Worm (Caenorhabditis elegans) whole organism, L1 larva: ENCODE results near the gene zipt-16.

Source experiments
- C04F5.9 ChIP-seq: sonication (generic microtip); optimal IDR thresholded peaks from 2 replicates; lab custom pipeline; 2016; ENCODE audit warnings: missing genetic modification characterization, missing compliant biosample characterization
- F16B12.6 ChIP-seq: fragments of 150-350 bp; optimal IDR thresholded peaks from 2 replicates; lab custom pipeline; 2014; ENCODE audit warnings: missing biosample characterization, missing genetic modification characterization
- ama-1 ChIP-seq: fragments of 150-350 bp; optimal IDR thresholded peaks from 2 replicates; lab custom pipeline; 2014
- blmp-1 ChIP-seq: fragments of 150-350 bp; optimal IDR thresholded peaks from 2 replicates; lab custom pipeline; 2014; ENCODE audit warnings: missing biosample characterization, missing genetic modification characterization
- ceh-8 ChIP-seq: fragments of 200-800 bp; sonication (Bioruptor generic); optimal IDR thresholded peaks from 2 replicates; lab custom pipeline; 2018; ENCODE audit warnings: mild to moderate bottlenecking, missing genetic modification characterization, moderate library complexity, missing compliant biosample characterization
- ceh-82 ChIP-seq, 3 experiments: fragments of 150-350 bp in 1 of 3; sonication (generic microtip) in 2 of 3; optimal IDR thresholded peaks; 2 replicates each; lab custom pipeline; 2014 to 2017; ENCODE audit warnings: missing biosample characterization in 3 of 3, missing genetic modification characterization in 3 of 3
- ceh-88 ChIP-seq: fragments of 200-800 bp; sonication (Bioruptor generic); IDR thresholded peaks from 2 replicates; pipeline ENCODE4 v1.3.6; 2022; ENCODE audit warnings: missing genetic modification characterization, missing compliant biosample characterization
- ces-1 ChIP-seq: fragments of 150-350 bp; optimal IDR thresholded peaks from 2 replicates; lab custom pipeline; 2014; ENCODE audit warnings: missing biosample characterization, missing genetic modification reagents, missing genetic modification characterization
- dpl-1 ChIP-seq, 3 experiments: fragments of 150-350 bp in 2 of 3; sonication (generic microtip) in 1 of 3; optimal IDR thresholded peaks; 2 replicates each; lab custom pipeline; 2014 to 2017; ENCODE audit warnings: missing biosample characterization in 3 of 3, missing genetic modification characterization in 3 of 3, missing genetic modification reagents in 3 of 3
- efl-1 ChIP-seq, 4 experiments: fragments of 150-350 bp; optimal IDR thresholded peaks in 3 of 4; peaks in 1 of 4; 1 replicate in 1 of 4; 2 replicates in 3 of 4; lab custom pipeline; 2014; ENCODE audit warnings: missing biosample characterization in 2 of 4, missing genetic modification characterization in 2 of 4, missing genetic modification reagents in 2 of 4
- efl-3 ChIP-seq: fragments of 200-800 bp; sonication (Bioruptor generic); optimal IDR thresholded peaks from 2 replicates; lab custom pipeline; 2018; ENCODE audit warnings: mild to moderate bottlenecking, missing genetic modification characterization, missing compliant biosample characterization
- egl-13 ChIP-seq: sonication (generic microtip); optimal IDR thresholded peaks from 2 replicates; lab custom pipeline; 2016; ENCODE audit warnings: missing genotype, missing genetic modification reagents, missing genetic modification characterization, missing compliant biosample characterization
- fkh-10 ChIP-seq: sonication (generic microtip); optimal IDR thresholded peaks from 2 replicates; lab custom pipeline; 2017; ENCODE audit warnings: missing biosample characterization, missing genetic modification reagents, missing genetic modification characterization
- fkh-8 ChIP-seq: sonication (generic microtip); optimal IDR thresholded peaks from 2 replicates; lab custom pipeline; 2016; ENCODE audit warnings: mild to moderate bottlenecking, missing genetic modification characterization, missing compliant biosample characterization
- fos-1 ChIP-seq: fragments of 150-350 bp; optimal IDR thresholded peaks from 2 replicates; lab custom pipeline; 2014; ENCODE audit warnings: missing biosample characterization, missing genetic modification characterization
- grh-1 ChIP-seq: fragments of 200-800 bp; sonication (Bioruptor generic); IDR thresholded peaks from 2 replicates; pipeline ENCODE4 v1.3.6; 2022; ENCODE audit warnings: missing genetic modification reagents, missing genetic modification characterization, missing compliant biosample characterization
- irx-1 ChIP-seq: sonication (generic microtip); optimal IDR thresholded peaks from 2 replicates; lab custom pipeline; 2016; ENCODE audit warnings: missing genetic modification characterization, missing compliant biosample characterization
- jun-1 ChIP-seq: fragments of 150-350 bp; optimal IDR thresholded peaks from 2 replicates; lab custom pipeline; 2014; ENCODE audit warnings: missing biosample characterization, missing genetic modification reagents, missing genetic modification characterization
- lin-13 ChIP-seq: fragments of 150-350 bp; optimal IDR thresholded peaks from 2 replicates; lab custom pipeline; 2014; ENCODE audit warnings: missing biosample characterization, missing genetic modification reagents, missing genetic modification characterization
- lin-14 ChIP-seq: fragments of 200-800 bp; sonication (Bioruptor generic); optimal IDR thresholded peaks from 2 replicates; lab custom pipeline; 2018; ENCODE audit warnings: mild to moderate bottlenecking, missing genetic modification characterization, moderate library complexity, missing compliant biosample characterization
- lir-3 ChIP-seq: sonication (generic microtip); optimal IDR thresholded peaks from 2 replicates; lab custom pipeline; 2016; ENCODE audit warnings: mild to moderate bottlenecking, missing genetic modification characterization, moderate library complexity, missing compliant biosample characterization; ENCODE audit not compliant: poor library complexity
- lsy-2 ChIP-seq, 2 experiments: fragments of 150-350 bp; optimal IDR thresholded peaks; 2 replicates each; lab custom pipeline; 2014; ENCODE audit warnings: missing biosample characterization in 2 of 2, missing genetic modification characterization in 2 of 2
- mef-2 ChIP-seq: fragments of 150-350 bp; optimal IDR thresholded peaks from 2 replicates; lab custom pipeline; 2014; ENCODE audit warnings: missing biosample characterization, missing genetic modification characterization
- mep-1 ChIP-seq: fragments of 150-350 bp; optimal IDR thresholded peaks from 2 replicates; lab custom pipeline; 2014; ENCODE audit warnings: missing biosample characterization, missing genetic modification characterization
- nhr-11 ChIP-seq: fragments of 150-350 bp; optimal IDR thresholded peaks from 2 replicates; lab custom pipeline; 2014; ENCODE audit warnings: missing biosample characterization, missing genetic modification characterization
- nhr-19 ChIP-seq: fragments of 200-800 bp; sonication (Bioruptor generic); conservative IDR thresholded peaks from 2 replicates; pipeline ENCODE4 v1.3.6; 2022; ENCODE audit warnings: missing genetic modification characterization, missing compliant biosample characterization
- nhr-20 ChIP-seq: sonication (generic microtip); optimal IDR thresholded peaks from 2 replicates; lab custom pipeline; 2016; ENCODE audit warnings: mild to moderate bottlenecking, missing genetic modification characterization, missing compliant biosample characterization
- nhr-28 ChIP-seq: fragments of 150-350 bp; optimal IDR thresholded peaks from 2 replicates; lab custom pipeline; 2014; ENCODE audit warnings: missing biosample characterization, missing genetic modification characterization
- nhr-47 ChIP-seq: sonication (generic microtip); optimal IDR thresholded peaks from 2 replicates; lab custom pipeline; 2016; ENCODE audit warnings: mild to moderate bottlenecking, missing genetic modification characterization, moderate library complexity, missing compliant biosample characterization
- nhr-71 ChIP-seq: sonication (generic microtip); optimal IDR thresholded peaks from 2 replicates; lab custom pipeline; 2016; ENCODE audit warnings: mild to moderate bottlenecking, missing genetic modification characterization, moderate library complexity, missing compliant biosample characterization
- nhr-77 ChIP-seq: fragments of 150-350 bp; optimal IDR thresholded peaks from 2 replicates; lab custom pipeline; 2014; ENCODE audit warnings: missing biosample characterization, missing genetic modification characterization
- nhr-84 ChIP-seq: sonication (generic microtip); optimal IDR thresholded peaks from 2 replicates; lab custom pipeline; 2017; ENCODE audit warnings: missing biosample characterization, missing genetic modification characterization
- nhr-85 ChIP-seq: sonication (generic microtip); peaks from one replicate; lab custom pipeline; 2016; ENCODE audit warnings: missing genetic modification characterization, inconsistent platforms, missing compliant biosample characterization
- nhr-90 ChIP-seq: sonication (generic microtip); optimal IDR thresholded peaks from 2 replicates; lab custom pipeline; 2016; ENCODE audit warnings: mild to moderate bottlenecking, missing genetic modification characterization, missing compliant biosample characterization; ENCODE audit not compliant: poor library complexity
- pax-3 ChIP-seq: fragments of 200-800 bp; sonication (Bioruptor generic); optimal IDR thresholded peaks from 2 replicates; lab custom pipeline; 2018; ENCODE audit warnings: mild to moderate bottlenecking, missing genetic modification characterization, moderate library complexity, missing compliant biosample characterization
- rnt-1 ChIP-seq: sonication (generic microtip); optimal IDR thresholded peaks from 2 replicates; lab custom pipeline; 2016; ENCODE audit warnings: mild to moderate bottlenecking, missing genetic modification characterization, moderate library complexity, missing compliant biosample characterization
- skn-1 ChIP-seq: fragments of 150-350 bp; optimal IDR thresholded peaks from 2 replicates; lab custom pipeline; 2014; ENCODE audit warnings: missing biosample characterization, missing genetic modification characterization
- snu-23 ChIP-seq: sonication (generic microtip); optimal IDR thresholded peaks from 2 replicates; lab custom pipeline; 2016; ENCODE audit warnings: missing genetic modification characterization, missing compliant biosample characterization
- sox-4 ChIP-seq: sonication (generic microtip); optimal IDR thresholded peaks from 2 replicates; lab custom pipeline; 2016; ENCODE audit warnings: missing genetic modification characterization, missing compliant biosample characterization
- swsn-7 ChIP-seq: sonication (generic microtip); optimal IDR thresholded peaks from 2 replicates; lab custom pipeline; 2016; ENCODE audit warnings: missing genetic modification characterization, missing compliant biosample characterization
- tbx-2 ChIP-seq: sonication (generic microtip); optimal IDR thresholded peaks from 2 replicates; lab custom pipeline; 2016; ENCODE audit warnings: missing genetic modification characterization, missing compliant biosample characterization
- tlp-1 ChIP-seq: fragments of 150-350 bp; optimal IDR thresholded peaks from 2 replicates; lab custom pipeline; 2014; ENCODE audit warnings: missing biosample characterization, missing genetic modification characterization
- unc-130 ChIP-seq: fragments of 150-350 bp; optimal IDR thresholded peaks from 2 replicates; lab custom pipeline; 2017; ENCODE audit warnings: missing biosample characterization, missing genetic modification characterization, inconsistent platforms
- unc-62 ChIP-seq: fragments of 150-350 bp; optimal IDR thresholded peaks from 2 replicates; lab custom pipeline; 2014; ENCODE audit warnings: missing biosample characterization, missing genetic modification reagents, missing genetic modification characterization
- unc-86 ChIP-seq: sonication (generic microtip); optimal IDR thresholded peaks from 2 replicates; lab custom pipeline; 2016; ENCODE audit warnings: missing genetic modification characterization, missing compliant biosample characterization
- vab-15 ChIP-seq: sonication (generic microtip); optimal IDR thresholded peaks from 2 replicates; lab custom pipeline; 2017; ENCODE audit warnings: missing genotype, mild to moderate bottlenecking, missing genetic modification characterization, missing compliant biosample characterization
- xbp-1 ChIP-seq: sonication (generic microtip); optimal IDR thresholded peaks from 2 replicates; lab custom pipeline; 2016; ENCODE audit warnings: missing genetic modification characterization, missing compliant biosample characterization
- ztf-11 ChIP-seq, 2 experiments: sonication (generic microtip); optimal IDR thresholded peaks; 2 replicates each; lab custom pipeline; 2016 to 2017; ENCODE audit warnings: missing genetic modification characterization in 2 of 2, missing biosample characterization in 1 of 2, missing compliant biosample characterization in 1 of 2
- ztf-4 ChIP-seq: fragments of 150-350 bp; optimal IDR thresholded peaks from 2 replicates; lab custom pipeline; 2014; ENCODE audit warnings: missing biosample characterization, missing genetic modification characterization

Gene zipt-16

DNA sequence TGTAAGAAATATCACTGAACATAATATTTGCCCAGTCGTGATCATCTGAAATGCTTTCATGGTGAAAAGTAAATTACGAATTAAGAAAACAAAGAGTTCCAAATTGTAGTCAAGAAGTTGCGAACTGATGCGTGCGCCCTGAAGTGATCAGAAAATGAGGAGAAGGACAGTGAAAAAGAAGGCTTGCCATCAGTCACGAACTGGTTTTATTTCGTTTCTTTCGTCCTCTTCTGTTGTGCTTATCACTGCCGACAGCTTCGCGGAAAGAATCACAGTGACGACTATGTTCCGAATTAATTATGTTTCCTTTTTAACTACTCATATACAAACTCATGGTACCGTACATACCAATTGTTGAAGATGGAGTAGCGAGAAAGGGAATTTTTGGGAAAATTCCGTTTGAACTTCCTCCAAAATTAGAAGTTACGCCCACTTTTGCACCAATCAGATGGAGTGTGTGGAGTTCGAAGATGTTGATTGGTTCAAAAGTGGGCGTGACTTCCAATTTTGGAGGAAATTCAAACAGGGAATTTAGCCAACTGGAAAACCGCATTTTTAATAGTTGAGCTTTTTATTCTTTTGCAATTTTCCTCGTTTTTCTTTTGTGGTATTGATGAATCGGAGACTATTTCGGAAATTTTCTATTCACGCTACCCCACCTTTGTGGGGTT is 40.4 kb downstream of the zipt-16 start, which contains the start of gene C55A6.12 (continued):
- no peak for TF ChIP-seq fkh-8 (tag; lab: Kevin White, UChicago)
- no peak for TF ChIP-seq fos-1 (tag; lab: Kevin White, UChicago)
- TF ChIP-seq nhr-11 (tag; lab: Kevin White, UChicago), result no peak
- no peak for TF ChIP-seq ces-1 (GFP tag; lab: Kevin White, UChicago)
- TF ChIP-seq irx-1 (tag; lab: Kevin White, UChicago), result no peak
- TF ChIP-seq efl-3 (GFP tag; lab: Kevin White, UChicago), result no peak
- no peak for TF ChIP-seq tlp-1 (tag; lab: Kevin White, UChicago)
- TF ChIP-seq vab-15 (tag; lab: Kevin White, UChicago), result no peak
- TF ChIP-seq nhr-84, result no peak
- TF ChIP-seq ama-1 (lab: Kevin White, UChicago), result no peak
- TF ChIP-seq C04F5.9 (tag; lab: Kevin White, UChicago), result no peak
- TF ChIP-seq ceh-8 (GFP tag; lab: Kevin White, UChicago), result no peak
- no peak for TF ChIP-seq unc-62 (GFP tag; lab: Kevin White, UChicago)
- no peak for TF ChIP-seq mef-2 (tag; lab: Kevin White, UChicago)
- TF ChIP-seq ztf-4, result no peak
- TF ChIP-seq unc-130 (tag; lab: Kevin White, UChicago), result no peak
- no peak for TF ChIP-seq nhr-28 (tag; lab: Kevin White, UChicago)
- TF ChIP-seq lin-13 (GFP tag; lab: Kevin White, UChicago), result no peak
- no peak for TF ChIP-seq ztf-11 (tag; optimal IDR thresholded peaks at IDR 0.05; lab: Kevin White, UChicago)

DNA sequence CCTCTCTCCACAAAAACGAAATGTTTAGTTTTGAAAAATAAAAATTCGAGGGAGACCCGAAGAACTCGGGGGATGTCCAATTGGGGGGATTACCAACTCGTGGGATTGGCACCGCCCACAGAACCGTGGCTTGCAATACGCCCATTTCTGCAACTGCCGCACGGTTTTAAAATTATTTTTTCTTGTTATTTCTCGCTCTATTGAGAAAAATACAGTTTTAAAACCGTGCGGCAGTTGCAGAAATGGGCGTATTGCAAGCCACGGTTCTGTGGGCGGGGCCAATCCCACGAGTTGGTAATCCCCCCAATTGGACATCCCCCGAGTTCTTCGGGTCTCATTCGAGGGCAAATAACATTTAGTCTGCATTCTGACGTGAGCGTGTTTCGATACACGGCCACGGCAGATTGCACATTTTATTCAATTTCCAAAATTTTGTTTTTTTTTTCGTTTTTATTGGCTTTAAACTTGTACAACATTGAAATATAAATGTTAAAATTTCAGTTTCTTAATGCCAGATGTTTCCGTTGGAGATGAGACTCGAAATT is 42.1 kb downstream of the zipt-16 start, which contains the start of the genes C55A6.1 and C55A6.10:
C55A6.1 (minus strand) TSS at position 116 of the 545 bp plus-strand sequence.
C55A6.10 (plus strand) TSS at position 495 of the 545 bp plus-strand sequence.
- TF ChIP-seq nhr-19 (GFP tag; lab: Robert Waterston, UW) (peak; percentile 68), sox-4 (peak; percentile 17), ceh-82 (tag; optimal IDR thresholded peaks at IDR 0.05; lab: Kevin White, UChicago) (peak in 2 of 3 experiments; percentile 9 to 41), nhr-90 (tag; lab: Kevin White, UChicago) (peak; percentile 79), mep-1 (tag; lab: Kevin White, UChicago) (peak; percentile 74), snu-23 (GFP tag; lab: Kevin White, UChicago) (peak; percentile 84), nhr-71 (peak; percentile 86), ztf-11 (tag; optimal IDR thresholded peaks at IDR 0.05; lab: Kevin White, UChicago) (peak in 1 of 2 experiments; percentile 68), lin-14 (GFP tag; lab: Kevin White, UChicago) (peak; percentile 76), efl-1 (optimal IDR thresholded peaks at IDR 0.05; lab: Kevin White, UChicago) (peak; percentile 60 to 69), efl-1 (GFP tag; optimal IDR thresholded peaks at IDR 0.05 in 1 of 2; lab: Kevin White, UChicago) (peak; percentile 61 to 94), F16B12.6 (tag; lab: Kevin White, UChicago) (peak; percentile 93), jun-1 (peak; percentile 30), grh-1 (GFP tag; lab: Robert Waterston, UW) (peak; percentile 64), blmp-1 (tag; lab: Kevin White, UChicago) (peak; percentile 52), tbx-2 (tag; lab: Kevin White, UChicago) (peak; percentile 71), rnt-1 (peak; percentile 59), lsy-2 (tag; optimal IDR thresholded peaks at IDR 0.05; lab: Kevin White, UChicago) (peak; percentile 56 to 73), xbp-1 (peak; percentile 65), fkh-10 (peak; percentile 60), nhr-85 (tag; lab: Kevin White, UChicago) (peak; percentile 84), unc-86 (peak; percentile 76), pax-3 (tag; lab: Kevin White, UChicago) (peak; percentile 20), nhr-20 (peak; percentile 82), egl-13 (tag; lab: Kevin White, UChicago) (peak; percentile 52), dpl-1 (GFP tag; optimal IDR thresholded peaks at IDR 0.05; lab: Kevin White, UChicago) (peak; percentile 35 to 67 (median 50)), nhr-77 (tag; lab: Kevin White, UChicago) (peak; percentile 37), nhr-47 (tag; lab: Kevin White, UChicago) (peak; percentile 85), swsn-7 (peak; percentile 79), fkh-8 (tag; lab: Kevin White, UChicago) (peak; percentile 59), ceh-8 (GFP tag; lab: Kevin White, UChicago) (peak; percentile 44), skn-1 (tag; lab: Kevin White, UChicago) (peak; percentile 38), ceh-88 (GFP tag; lab: Robert Waterston, UW) (peak; percentile 54; the same call in 1 of the 2 replicates), lir-3 (peak; percentile 66), unc-130 (tag; lab: Kevin White, UChicago) (peak; percentile 18)
